Worm (Caenorhabditis elegans) whole organism, midembryonic: ENCODE results near the gene B0001.5.

ENCODE experiments used
- T22C8.4 ChIP-seq: fragments of 200-800 bp; sonication (Bioruptor generic); IDR thresholded peaks from 2 replicates; pipeline ENCODE4 v1.3.6; 2022; ENCODE audit warnings: missing genetic modification characterization, missing compliant biosample characterization
- flt-1 ChIP-seq: fragments of 200-800 bp; sonication (Bioruptor generic); IDR thresholded peaks from 2 replicates; pipeline ENCODE4 v1.3.6; 2022; ENCODE audit warnings: missing genetic modification characterization, missing compliant biosample characterization
- klf-2 ChIP-seq: fragments of 200-800 bp; sonication (Bioruptor generic); conservative IDR thresholded peaks from 2 replicates; pipeline ENCODE4 v1.3.6; 2022; ENCODE audit warnings: missing genetic modification reagents, missing genetic modification characterization, missing compliant biosample characterization
- ref-1 ChIP-seq: fragments of 200-800 bp; sonication (Bioruptor generic); conservative IDR thresholded peaks from 2 replicates; pipeline ENCODE4 v1.3.6; 2022; ENCODE audit warnings: missing genetic modification reagents, missing genetic modification characterization, missing compliant biosample characterization
- tab-1 ChIP-seq: fragments of 200-800 bp; sonication (Bioruptor generic); IDR thresholded peaks from 2 replicates; pipeline ENCODE4 v1.3.6; 2022; ENCODE audit warnings: missing genetic modification characterization, missing compliant biosample characterization
- ztf-23 ChIP-seq: fragments of 200-800 bp; sonication (Bioruptor generic); IDR thresholded peaks from 2 replicates; pipeline ENCODE4 v1.3.6; 2022; ENCODE audit warnings: missing genetic modification reagents, missing genetic modification characterization, missing compliant biosample characterization
- ztf-29 ChIP-seq: fragments of 200-800 bp; sonication (Bioruptor generic); IDR thresholded peaks from 2 replicates; pipeline ENCODE4 v1.3.6; 2022; ENCODE audit warnings: missing genetic modification reagents, missing genetic modification characterization, missing compliant biosample characterization

DNA sequence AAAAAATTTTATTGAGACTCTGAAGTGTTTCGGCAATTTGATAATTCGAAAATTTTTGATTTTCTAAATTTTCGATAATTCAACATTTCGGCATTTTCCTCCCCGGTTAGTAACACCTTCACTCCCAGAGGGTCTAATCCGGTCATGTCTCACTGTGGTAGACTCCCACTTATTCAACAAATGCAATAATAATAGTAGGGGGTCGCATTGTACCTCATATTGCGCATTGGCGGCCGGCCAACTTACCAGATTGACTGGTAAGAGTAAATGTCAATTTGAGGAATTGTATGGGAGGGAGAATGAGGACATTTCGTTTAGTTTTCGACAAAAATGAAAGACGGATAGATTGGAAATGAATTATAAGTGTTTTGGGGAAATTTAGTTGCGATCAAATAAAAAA, 9.4 kb downstream of the B0001.5 start:
- TF ChIP-seq ztf-23 (GFP tag; lab: Robert Waterston, UW), result no peak
- no peak for TF ChIP-seq klf-2
- TF ChIP-seq ref-1, result no peak
- TF ChIP-seq ztf-29 (GFP tag; lab: Robert Waterston, UW), result no peak
- no peak; the same call in 1 of the 2 replicates for TF ChIP-seq flt-1 (GFP tag; lab: Robert Waterston, UW)
- TF ChIP-seq T22C8.4 (GFP tag; lab: Robert Waterston, UW), result no peak
- TF ChIP-seq tab-1 (GFP tag; lab: Robert Waterston, UW), result no peak
